Worm (Caenorhabditis elegans): Measurements from ENCODE around the gene C47E12.9.

ce11 chrIV:9932055-9932454, 42.4 kb upstream of the C47E12.9 start, which contains the start of the genes trmt-10A and F25H8.2:
- TF ChIP-seq ces-1 (GFP tag; optimal IDR thresholded peaks at IDR 0.05) (no peak), ztf-11 (tag; optimal IDR thresholded peaks at IDR 0.05) (no peak), F16B12.6 (tag; optimal IDR thresholded peaks at IDR 0.05) (peak; percentile 3), vab-15 (tag; optimal IDR thresholded peaks at IDR 0.05) (no peak), elt-3 (tag; optimal IDR thresholded peaks at IDR 0.05) (peak in 1 of 6 experiments; percentile 50), zip-4 (GFP tag; optimal IDR thresholded peaks at IDR 0.05) (no peak)

Measured in whole organism, L1 larva.